Worm (Caenorhabditis elegans) whole organism, late embryonic: ENCODE measurements around the gene fut-1.

Experiments
- F13H6.1 ChIP-seq: sonication (generic microtip); optimal IDR thresholded peaks from 2 replicates; lab custom pipeline; 2016; ENCODE audit warnings: missing genetic modification characterization, missing compliant biosample characterization
- K09A11.1 ChIP-seq: sonication (generic microtip); optimal IDR thresholded peaks from 2 replicates; lab custom pipeline; 2017; ENCODE audit warnings: antibody characterized with exemption, mild to moderate bottlenecking, missing genetic modification characterization, missing compliant biosample characterization; ENCODE audit not compliant: insufficient read depth
- ahr-1 ChIP-seq: sonication (generic microtip); optimal IDR thresholded peaks from 2 replicates; lab custom pipeline; 2016; ENCODE audit warnings: missing genetic modification characterization, missing compliant biosample characterization
- ceh-14 ChIP-seq: sonication (generic microtip); optimal IDR thresholded peaks from 2 replicates; lab custom pipeline; 2016; ENCODE audit warnings: missing genotype, missing genetic modification characterization, missing compliant biosample characterization
- ceh-18 ChIP-seq: sonication (generic microtip); optimal IDR thresholded peaks from 2 replicates; lab custom pipeline; 2016; ENCODE audit warnings: missing genetic modification characterization, missing compliant biosample characterization
- ceh-2 ChIP-seq: sonication (generic microtip); optimal IDR thresholded peaks from 2 replicates; lab custom pipeline; 2016; ENCODE audit warnings: missing genotype, missing genetic modification characterization, missing compliant biosample characterization
- ceh-22 ChIP-seq: sonication (generic microtip); optimal IDR thresholded peaks from 2 replicates; lab custom pipeline; 2017; ENCODE audit warnings: missing biosample characterization, missing genetic modification characterization
- ceh-30 ChIP-seq: fragments of 150-350 bp; optimal IDR thresholded peaks from 2 replicates; lab custom pipeline; 2014; ENCODE audit warnings: missing biosample characterization, missing genetic modification characterization
- ceh-31 ChIP-seq: sonication (generic microtip); optimal IDR thresholded peaks from 2 replicates; lab custom pipeline; 2016; ENCODE audit warnings: missing genetic modification characterization, missing compliant biosample characterization
- ceh-45 ChIP-seq: fragments of 200-800 bp; sonication (Bioruptor generic); IDR thresholded peaks from 2 replicates; pipeline ENCODE4 v1.3.6; 2022; ENCODE audit warnings: missing genetic modification reagents, missing genetic modification characterization, missing compliant biosample characterization
- ceh-48 ChIP-seq: sonication (generic microtip); optimal IDR thresholded peaks from 2 replicates; lab custom pipeline; 2016; ENCODE audit warnings: missing genetic modification characterization, inconsistent platforms, missing compliant biosample characterization
- ceh-6 ChIP-seq: fragments of 200-800 bp; sonication (Bioruptor generic); optimal IDR thresholded peaks from 2 replicates; lab custom pipeline; 2018; ENCODE audit warnings: mild to moderate bottlenecking, missing genetic modification characterization, missing compliant biosample characterization
- che-1 ChIP-seq: sonication (generic microtip); optimal IDR thresholded peaks from 2 replicates; lab custom pipeline; 2016; ENCODE audit warnings: mild to moderate bottlenecking, missing genetic modification characterization, missing compliant biosample characterization
- elt-2 ChIP-seq: sonication (generic microtip); optimal IDR thresholded peaks from 2 replicates; lab custom pipeline; 2016; ENCODE audit warnings: missing genetic modification reagents, missing genetic modification characterization, missing compliant biosample characterization
- ets-4 ChIP-seq: sonication (generic microtip); optimal IDR thresholded peaks from 2 replicates; lab custom pipeline; 2016; ENCODE audit warnings: missing genetic modification characterization, missing compliant biosample characterization
- fax-1 ChIP-seq: sonication (generic microtip); optimal IDR thresholded peaks from 2 replicates; lab custom pipeline; 2016; ENCODE audit warnings: missing genotype, missing genetic modification characterization, missing compliant biosample characterization
- fkh-6 ChIP-seq: sonication (generic microtip); optimal IDR thresholded peaks from 2 replicates; lab custom pipeline; 2016; ENCODE audit warnings: missing genetic modification characterization, missing compliant biosample characterization
- gmeb-2 ChIP-seq: sonication (generic microtip); optimal IDR thresholded peaks from 2 replicates; lab custom pipeline; 2016; ENCODE audit warnings: missing genetic modification characterization, inconsistent platforms, missing compliant biosample characterization
- hlh-15 ChIP-seq: sonication (generic microtip); optimal IDR thresholded peaks from 2 replicates; lab custom pipeline; 2016; ENCODE audit warnings: missing genetic modification characterization, missing compliant biosample characterization
- hlh-30 ChIP-seq: sonication (generic microtip); optimal IDR thresholded peaks from 2 replicates; lab custom pipeline; 2017; ENCODE audit warnings: antibody characterized with exemption, missing genetic modification characterization, missing compliant biosample characterization; ENCODE audit not compliant: insufficient read depth
- lim-6 ChIP-seq: sonication (generic microtip); optimal IDR thresholded peaks from 2 replicates; lab custom pipeline; 2016; ENCODE audit warnings: missing genetic modification characterization, missing compliant biosample characterization
- lin-11 ChIP-seq: fragments of 200-800 bp; sonication (Bioruptor generic); optimal IDR thresholded peaks from 2 replicates; lab custom pipeline; 2018; ENCODE audit warnings: mild to moderate bottlenecking, missing genetic modification characterization, missing compliant biosample characterization
- madf-2 ChIP-seq: sonication (generic microtip); optimal IDR thresholded peaks from 2 replicates; lab custom pipeline; 2017; ENCODE audit warnings: missing genetic modification characterization, missing compliant biosample characterization
- mec-3 ChIP-seq: sonication (generic microtip); optimal IDR thresholded peaks from 2 replicates; lab custom pipeline; 2016; ENCODE audit warnings: borderline replicate concordance, missing genetic modification characterization, missing compliant biosample characterization
- nfya-1 ChIP-seq: sonication (generic microtip); optimal IDR thresholded peaks from 2 replicates; lab custom pipeline; 2017; ENCODE audit warnings: missing genetic modification characterization, mild to moderate bottlenecking, missing compliant biosample characterization, antibody characterized with exemption, moderate library complexity
- nhr-11 ChIP-seq: fragments of 150-350 bp; optimal IDR thresholded peaks from 2 replicates; lab custom pipeline; 2014; ENCODE audit warnings: missing biosample characterization, missing genetic modification characterization
- odd-2 ChIP-seq: sonication (generic microtip); optimal IDR thresholded peaks from 2 replicates; lab custom pipeline; 2017; ENCODE audit warnings: antibody characterized with exemption, mild to moderate bottlenecking, missing genetic modification characterization, missing compliant biosample characterization
- pax-1 ChIP-seq: fragments of 150-350 bp; optimal IDR thresholded peaks from 2 replicates; lab custom pipeline; 2014; ENCODE audit warnings: missing biosample characterization, missing genetic modification characterization
- pha-4 ChIP-seq: fragments of 150-350 bp; optimal IDR thresholded peaks from 2 replicates; lab custom pipeline; 2018; ENCODE audit warnings: missing biosample characterization, missing genetic modification reagents, missing genetic modification characterization
- pros-1 ChIP-seq: fragments of 150-350 bp; optimal IDR thresholded peaks from 2 replicates; lab custom pipeline; 2014; ENCODE audit warnings: missing biosample characterization, missing genetic modification reagents, missing genetic modification characterization
- ref-2 ChIP-seq: sonication (generic microtip); optimal IDR thresholded peaks from 2 replicates; lab custom pipeline; 2016; ENCODE audit warnings: missing genetic modification characterization, missing compliant biosample characterization
- rnt-1 ChIP-seq: sonication (generic microtip); optimal IDR thresholded peaks from 2 replicates; lab custom pipeline; 2016; ENCODE audit warnings: missing genetic modification characterization, missing compliant biosample characterization
- sdc-2 ChIP-seq: sonication (generic microtip); optimal IDR thresholded peaks from 2 replicates; lab custom pipeline; 2016; ENCODE audit warnings: missing genotype, missing genetic modification characterization, missing compliant biosample characterization
- sox-4 ChIP-seq: sonication (generic microtip); optimal IDR thresholded peaks from 2 replicates; lab custom pipeline; 2017; ENCODE audit warnings: mild to moderate bottlenecking, missing genetic modification characterization, inconsistent platforms, missing compliant biosample characterization
- tbx-2 ChIP-seq: sonication (generic microtip); optimal IDR thresholded peaks from 2 replicates; lab custom pipeline; 2016; ENCODE audit warnings: missing genetic modification characterization, missing compliant biosample characterization
- tbx-7 ChIP-seq: sonication (generic microtip); optimal IDR thresholded peaks from 2 replicates; lab custom pipeline; 2016; ENCODE audit warnings: missing genotype, missing genetic modification characterization, missing compliant biosample characterization
- unc-42 ChIP-seq: sonication (generic microtip); optimal IDR thresholded peaks from 2 replicates; lab custom pipeline; 2016; ENCODE audit warnings: missing genotype, missing genetic modification characterization, missing compliant biosample characterization
- ztf-16 ChIP-seq: sonication (generic microtip); optimal IDR thresholded peaks from 2 replicates; lab custom pipeline; 2017; ENCODE audit warnings: missing genetic modification characterization, missing compliant biosample characterization

Gene fut-1

DNA sequence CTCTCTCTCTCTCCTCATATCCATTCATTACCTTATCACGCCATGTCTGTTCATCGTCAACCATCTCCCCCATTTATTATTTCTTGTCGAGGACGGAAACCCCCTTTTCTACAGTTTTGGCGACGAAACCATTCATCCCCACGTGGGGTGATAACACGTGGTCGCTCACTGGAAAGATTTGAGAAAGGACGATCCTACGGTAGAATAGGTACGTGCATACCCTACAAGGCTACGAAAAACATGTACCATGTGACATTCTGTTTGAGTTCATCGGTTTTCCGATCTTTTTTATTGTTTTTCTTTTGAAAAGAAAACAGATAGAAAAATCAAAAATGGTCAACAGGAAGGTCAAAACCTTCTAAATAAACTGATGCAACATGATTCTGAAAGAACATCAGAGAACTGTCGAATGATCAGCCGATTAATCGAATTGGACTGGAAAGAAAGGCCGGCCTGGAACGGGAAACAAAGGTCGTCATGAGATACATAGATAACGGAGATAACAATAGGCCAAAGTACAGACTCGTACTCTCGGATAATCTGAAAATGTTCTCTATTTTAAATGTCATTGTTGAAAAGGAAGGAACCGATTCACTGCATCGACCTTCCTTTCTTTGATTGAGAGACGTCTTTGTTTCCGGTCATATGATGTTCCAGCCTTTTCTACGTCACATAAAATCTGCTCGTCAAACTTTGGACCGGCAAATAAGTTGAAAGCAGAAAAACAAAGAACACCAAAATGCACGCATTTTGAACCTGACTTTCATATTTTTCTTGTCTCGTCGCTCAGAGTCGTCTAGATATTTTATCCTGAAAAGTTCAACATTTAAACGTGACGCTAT, 17.2 kb downstream of the fut-1 start:
- TF ChIP-seq tbx-7 (no peak), hlh-15 (no peak), ref-2 (no peak), nfya-1 (tag; lab: Kevin White, UChicago) (no peak), che-1 (tag; lab: Kevin White, UChicago) (no peak), ztf-16 (tag; lab: Kevin White, UChicago) (no peak), K09A11.1 (tag; lab: Kevin White, UChicago) (no peak), sdc-2 (tag; lab: Kevin White, UChicago) (no peak), ceh-30 (no peak), pax-1 (tag; lab: Kevin White, UChicago) (no peak), ahr-1 (tag; lab: Kevin White, UChicago) (no peak)
- TF ChIP-seq, all 69 proteins: peak for 0

DNA sequence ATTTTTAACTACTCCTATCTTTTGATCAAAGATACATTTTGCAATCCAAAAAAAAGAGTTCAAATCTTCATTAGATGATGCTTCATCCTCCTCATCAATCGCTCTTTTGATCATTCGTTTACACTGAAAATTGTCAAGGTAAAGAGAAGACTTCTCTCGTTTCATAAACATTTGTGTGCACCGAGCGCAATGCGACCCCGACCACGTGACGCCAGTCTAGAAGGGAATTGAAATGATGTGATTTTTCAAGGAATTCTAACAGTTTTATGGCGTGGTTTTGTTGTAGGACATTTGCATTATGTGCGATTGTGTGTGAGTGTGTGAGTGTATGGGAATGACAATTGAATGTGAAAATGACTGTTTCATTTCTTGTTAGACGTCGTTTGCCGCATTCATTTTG, 18.1 kb downstream of the fut-1 start:
- TF ChIP-seq ztf-16 (tag; lab: Kevin White, UChicago) (no peak), hlh-30 (peak; percentile 35)

DNA sequence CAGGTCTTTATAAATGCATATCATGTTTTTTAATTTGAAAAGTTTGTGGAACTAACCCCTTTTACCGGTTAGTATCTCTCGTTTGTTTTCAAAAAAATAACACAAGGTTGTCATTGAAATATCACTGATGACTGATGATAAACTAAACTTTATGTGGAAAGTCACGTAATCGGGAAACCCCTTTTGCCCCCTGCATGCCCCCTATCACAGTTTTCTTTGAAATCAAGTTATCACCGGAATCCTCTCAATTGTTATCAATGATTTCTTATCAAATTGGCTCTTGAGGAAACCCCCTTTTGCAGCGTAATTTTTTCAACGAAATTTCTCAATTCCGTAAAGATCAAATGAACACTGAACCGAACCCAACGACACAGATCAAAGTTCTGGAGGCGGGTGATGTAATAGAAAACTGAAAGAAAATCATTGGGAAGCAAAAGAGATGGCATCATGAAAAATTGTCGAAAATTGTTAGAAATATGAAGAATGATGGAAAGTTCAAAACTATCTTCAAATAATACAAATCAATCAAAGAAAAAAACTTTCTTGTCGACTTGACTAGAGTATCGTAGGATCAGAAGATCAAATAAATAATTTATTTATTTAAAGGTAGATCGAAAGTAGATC, 19.0 kb downstream of the fut-1 start:
- no peak for TF ChIP-seq unc-42
- TF ChIP-seq elt-2 = peak; percentile 95
- TF ChIP-seq ceh-14 (tag; lab: Kevin White, UChicago) = no peak
- TF ChIP-seq pha-4 (tag; lab: Kevin White, UChicago) = no peak
- TF ChIP-seq ceh-30 = no peak
- TF ChIP-seq sox-4 = no peak

DNA sequence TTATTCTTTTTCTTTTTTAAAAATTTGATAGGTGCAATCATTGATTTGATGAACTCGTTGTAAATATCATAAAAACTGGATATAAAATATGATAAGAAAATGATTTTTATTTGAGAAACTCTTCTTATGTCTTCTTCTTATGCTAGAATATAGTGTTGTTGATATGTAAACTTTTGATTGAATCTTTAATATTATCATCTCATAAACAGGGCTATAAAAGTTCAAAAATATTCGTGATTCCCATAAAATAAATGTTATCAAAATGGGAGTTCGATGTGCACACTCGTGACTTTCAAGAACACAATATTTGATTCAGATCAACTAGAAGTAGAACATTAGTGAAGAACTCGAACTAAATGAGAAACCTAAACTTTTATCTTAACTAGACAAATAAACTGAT, 20.4 kb downstream of the fut-1 start:
- TF ChIP-seq pros-1 (tag; lab: Kevin White, UChicago) = no peak
- TF ChIP-seq ceh-48 (tag; lab: Kevin White, UChicago) = no peak
- TF ChIP-seq elt-2 = no peak
- TF ChIP-seq mec-3 (tag; lab: Kevin White, UChicago) = no peak
- no peak for TF ChIP-seq odd-2 (tag; lab: Kevin White, UChicago)
- no peak for TF ChIP-seq ceh-22 (tag; lab: Kevin White, UChicago)
- no peak for TF ChIP-seq rnt-1 (tag; lab: Kevin White, UChicago)
- TF ChIP-seq unc-42 = no peak
- no peak for TF ChIP-seq fax-1 (tag; lab: Kevin White, UChicago)
- no peak for TF ChIP-seq ceh-18 (tag; lab: Kevin White, UChicago)
- no peak for TF ChIP-seq madf-2 (tag; lab: Kevin White, UChicago)
- TF ChIP-seq K09A11.1 (tag; lab: Kevin White, UChicago) = no peak
- TF ChIP-seq ceh-30 = no peak
- TF ChIP-seq tbx-2 (tag; lab: Kevin White, UChicago) = no peak
- no peak for TF ChIP-seq ceh-2 (tag; lab: Kevin White, UChicago)
- TF ChIP-seq ets-4 = no peak
- no peak for TF ChIP-seq che-1 (tag; lab: Kevin White, UChicago)
- no peak for TF ChIP-seq ahr-1 (tag; lab: Kevin White, UChicago)

DNA sequence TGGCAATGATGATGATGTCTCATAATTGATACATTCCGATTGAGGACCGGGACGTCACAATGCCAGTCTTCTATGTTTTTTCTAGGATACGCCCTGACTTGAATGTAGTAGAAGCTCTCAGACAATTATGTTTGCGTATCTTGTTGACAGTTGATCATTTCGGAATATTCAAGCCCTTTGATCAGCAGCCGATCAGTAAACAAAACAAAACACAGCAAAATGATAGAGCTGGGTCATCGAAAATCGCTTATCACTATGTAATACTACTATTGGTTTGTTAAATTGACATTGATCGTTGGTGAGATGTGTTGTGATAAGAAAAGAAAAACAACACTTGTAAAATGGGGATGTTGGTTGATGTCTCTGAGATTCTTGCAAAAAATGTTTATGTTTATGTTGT, 21.1 kb downstream of the fut-1 start:
- no peak for TF ChIP-seq gmeb-2
- TF ChIP-seq elt-2 = peak; percentile 23

DNA sequence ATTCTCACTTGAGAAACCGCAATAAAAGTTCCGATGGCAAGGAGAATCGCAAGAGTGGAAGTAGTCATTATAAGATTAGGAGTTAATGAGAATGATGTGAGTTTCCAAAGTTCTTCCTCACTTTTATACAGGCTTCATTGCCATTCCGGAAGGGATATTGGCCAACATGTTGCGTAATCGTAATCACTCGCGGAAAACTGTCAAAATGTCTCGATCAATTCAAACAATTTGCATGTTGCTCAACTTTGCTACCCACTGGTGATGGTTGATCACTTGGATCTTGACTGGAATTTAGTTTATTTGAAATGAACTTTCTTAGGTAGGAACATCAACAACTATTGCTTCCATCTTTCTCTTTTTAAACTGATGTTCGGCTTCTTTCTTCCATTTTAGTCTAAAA, 21.9 kb downstream of the fut-1 start, which contains the start of gene idpb-4:
idpb-4 (minus strand) TSS at position 101 of the 400 bp plus-strand sequence.
- TF ChIP-seq ceh-22 (tag; lab: Kevin White, UChicago) (no peak), nhr-11 (no peak), ceh-45 (GFP tag; lab: Robert Waterston, UW) (no peak), che-1 (tag; lab: Kevin White, UChicago) (no peak), fkh-6 (tag; lab: Kevin White, UChicago) (no peak), nfya-1 (tag; lab: Kevin White, UChicago) (no peak), ceh-31 (no peak), ceh-6 (GFP tag; lab: Kevin White, UChicago) (no peak), lin-11 (no peak), sox-4 (no peak), K09A11.1 (tag; lab: Kevin White, UChicago) (no peak), fax-1 (tag; lab: Kevin White, UChicago) (no peak), F13H6.1 (tag; lab: Kevin White, UChicago) (no peak), odd-2 (tag; lab: Kevin White, UChicago) (no peak), lim-6 (tag; lab: Kevin White, UChicago) (no peak)
